Fruit fly (Drosophila melanogaster) whole organism, wandering third instar larva: Measurements from ENCODE around the gene CG12984.

ENCODE experiments used
- Abd-B ChIP-seq: fragments of >200 bp; optimal IDR thresholded peaks from 2 replicates; lab custom pipeline; 2017; ENCODE audit warnings: missing biosample characterization, missing genetic modification characterization
- CG32264 ChIP-seq: fragments of 200-800 bp; sonication (Bioruptor generic); optimal IDR thresholded peaks from 2 replicates; lab custom pipeline; 2016; ENCODE audit warnings: missing biosample characterization, missing genetic modification characterization
- CG9705 ChIP-seq: fragments of 200-800 bp; sonication (Bioruptor generic); optimal IDR thresholded peaks from 2 replicates; lab custom pipeline; 2018; ENCODE audit warnings: missing biosample characterization, mild to moderate bottlenecking, missing genetic modification characterization
- CrebA ChIP-seq: fragments of 200-800 bp; sonication (Bioruptor generic); optimal IDR thresholded peaks from 2 replicates; lab custom pipeline; 2016; ENCODE audit warnings: missing biosample characterization, mild to moderate bottlenecking, missing genetic modification characterization, borderline replicate concordance
- Dfd ChIP-seq: fragments of >200 bp; optimal IDR thresholded peaks from 2 replicates; lab custom pipeline; 2017; ENCODE audit warnings: missing biosample characterization, missing genetic modification characterization
- Dif ChIP-seq: fragments of 200-275, 200-300 bp; sonication (Bioruptor generic); optimal IDR thresholded peaks from 2 replicates; lab custom pipeline; 2018; ENCODE audit warnings: missing biosample characterization, missing genetic modification characterization; ENCODE audit not compliant: partially characterized antibody
- GATAd ChIP-seq: sonication (Bioruptor generic); optimal IDR thresholded peaks from 2 replicates; lab custom pipeline; 2016; ENCODE audit warnings: missing biosample characterization, missing genetic modification characterization
- HLH106 ChIP-seq: fragments of 200-800 bp; optimal IDR thresholded peaks from 3 replicates; lab custom pipeline; 2019; ENCODE audit warnings: missing biosample characterization, mild to moderate bottlenecking, missing genetic modification characterization, moderate library complexity
- Hnf4 ChIP-seq: fragments of 200-800 bp; sonication (Bioruptor generic); optimal IDR thresholded peaks from 2 replicates; lab custom pipeline; 2016; ENCODE audit warnings: missing biosample characterization, mild to moderate bottlenecking, missing genetic modification characterization
- Hr78 ChIP-seq: fragments of >200 bp; optimal IDR thresholded peaks from 2 replicates; lab custom pipeline; 2017; ENCODE audit warnings: missing biosample characterization, missing genetic modification characterization
- Hr83 ChIP-seq: fragments of 200-300 bp; sonication (Bioruptor generic); optimal IDR thresholded peaks from 2 replicates; lab custom pipeline; 2016; ENCODE audit warnings: missing biosample characterization, mild to moderate bottlenecking, missing genetic modification characterization, moderate library complexity; ENCODE audit not compliant: poor library complexity, severe bottlenecking
- Jra ChIP-seq: sonication (Bioruptor generic); optimal IDR thresholded peaks from 2 replicates; lab custom pipeline; 2016; ENCODE audit warnings: missing biosample characterization, missing genetic modification characterization
- Mio ChIP-seq: sonication (Bioruptor generic); optimal IDR thresholded peaks from 2 replicates; lab custom pipeline; 2016; ENCODE audit warnings: missing biosample characterization, missing genetic modification characterization
- Myc ChIP-seq: fragments of >200 bp; optimal IDR thresholded peaks from 2 replicates; lab custom pipeline; 2017
- N ChIP-seq: fragments of >200 bp; optimal IDR thresholded peaks from 2 replicates; lab custom pipeline; 2018; ENCODE audit warnings: missing biosample characterization, missing external identifiers, missing genetic modification characterization
- OdsH ChIP-seq: fragments of 200-800 bp; sonication (Bioruptor generic); optimal IDR thresholded peaks from 2 replicates; lab custom pipeline; 2016; ENCODE audit warnings: missing biosample characterization, mild to moderate bottlenecking, missing genetic modification characterization
- Rel ChIP-seq, 2 experiments: fragments of 200-800 bp; sonication (Bioruptor generic) in 1 of 2; optimal IDR thresholded peaks; 2 replicates in 1 of 2; 3 replicates in 1 of 2; lab custom pipeline; 2016 to 2019; ENCODE audit warnings: mild to moderate bottlenecking in 2 of 2, missing biosample characterization in 2 of 2, missing genetic modification characterization in 2 of 2, moderate library complexity in 1 of 2
- Sp1 ChIP-seq: fragments of 200-800 bp; sonication (Bioruptor generic); optimal IDR thresholded peaks from 3 replicates; lab custom pipeline; 2019; ENCODE audit warnings: missing biosample characterization, mild to moderate bottlenecking, missing genetic modification characterization, moderate library complexity
- Vsx2 ChIP-seq: fragments of 200-300, 225-300 bp; sonication (Bioruptor generic); optimal IDR thresholded peaks from 2 replicates; lab custom pipeline; 2018; ENCODE audit warnings: missing biosample characterization, missing genetic modification characterization; ENCODE audit not compliant: partially characterized antibody
- br ChIP-seq: fragments of 200-800 bp; sonication (Bioruptor generic); optimal IDR thresholded peaks from 2 replicates; lab custom pipeline; 2016; ENCODE audit warnings: missing biosample characterization, missing genetic modification characterization
- brk ChIP-seq: fragments of 200-800 bp; sonication (Bioruptor generic); optimal IDR thresholded peaks from 2 replicates; lab custom pipeline; 2016; ENCODE audit warnings: missing biosample characterization, mild to moderate bottlenecking, missing genetic modification characterization
- dl ChIP-seq, 2 experiments: fragments of 175-275, 200-275 bp in 1 of 2; fragments of 200-275 bp in 1 of 2; sonication (Bioruptor generic); optimal IDR thresholded peaks; lab custom pipeline; 2018; ENCODE audit warnings: mild to moderate bottlenecking in 2 of 2, missing biosample characterization in 2 of 2, missing genetic modification characterization in 2 of 2, moderate library complexity in 2 of 2; ENCODE audit not compliant: partially characterized antibody in 2 of 2, insufficient read depth in 1 of 2
- dmrt93B ChIP-seq: fragments of 200-800 bp; sonication (Bioruptor generic); optimal IDR thresholded peaks from 2 replicates; lab custom pipeline; 2018; ENCODE audit warnings: missing biosample characterization, mild to moderate bottlenecking, missing genetic modification characterization
- dsf ChIP-seq: sonication (Bioruptor generic); optimal IDR thresholded peaks from 2 replicates; lab custom pipeline; 2016; ENCODE audit warnings: missing biosample characterization, missing genetic modification characterization, borderline replicate concordance
- ey ChIP-seq: fragments of 200-800 bp; sonication (Bioruptor generic); optimal IDR thresholded peaks from 2 replicates; lab custom pipeline; 2016; ENCODE audit warnings: missing biosample characterization, missing genetic modification characterization
- foxo ChIP-seq, 2 experiments: fragments of 200-800 bp; sonication (Bioruptor generic); optimal IDR thresholded peaks; 2 replicates in 1 of 2; 3 replicates in 1 of 2; lab custom pipeline; 2016 to 2017; ENCODE audit warnings: missing biosample characterization in 2 of 2, missing genetic modification characterization in 2 of 2
- fru ChIP-seq: fragments of 200-800 bp; sonication (Bioruptor generic); optimal IDR thresholded peaks from 3 replicates; lab custom pipeline; 2016; ENCODE audit warnings: missing biosample characterization, mild to moderate bottlenecking, missing genetic modification characterization
- h ChIP-seq: fragments of 200-800 bp; sonication (Bioruptor generic); optimal IDR thresholded peaks from 3 replicates; lab custom pipeline; 2016; ENCODE audit warnings: missing biosample characterization, mild to moderate bottlenecking, missing genetic modification characterization
- jim ChIP-seq: fragments of 175-275, 200-325 bp; sonication (Bioruptor generic); optimal IDR thresholded peaks from 2 replicates; lab custom pipeline; 2016; ENCODE audit warnings: missing biosample characterization, mild to moderate bottlenecking, missing genetic modification characterization
- lola ChIP-seq: fragments of >200 bp; optimal IDR thresholded peaks from 2 replicates; lab custom pipeline; 2017; ENCODE audit warnings: missing biosample characterization, missing genetic modification characterization
- pan ChIP-seq: fragments of >200 bp; optimal IDR thresholded peaks from 2 replicates; lab custom pipeline; 2017
- psq ChIP-seq: fragments of 200-800 bp; sonication (Bioruptor generic); optimal IDR thresholded peaks from 3 replicates; lab custom pipeline; 2017; ENCODE audit warnings: missing biosample characterization, mild to moderate bottlenecking, missing genetic modification characterization, moderate library complexity
- rgr ChIP-seq: fragments of 200-800 bp; sonication (Bioruptor generic); optimal IDR thresholded peaks from 3 replicates; lab custom pipeline; 2016; ENCODE audit warnings: missing biosample characterization, mild to moderate bottlenecking, missing genetic modification characterization
- sage ChIP-seq: fragments of 200-800 bp; sonication (Bioruptor generic); optimal IDR thresholded peaks from 2 replicates; lab custom pipeline; 2016; ENCODE audit warnings: missing biosample characterization, mild to moderate bottlenecking, missing genetic modification characterization
- sv ChIP-seq: fragments of 200-800 bp; sonication (Bioruptor generic); optimal IDR thresholded peaks from 3 replicates; lab custom pipeline; 2016; ENCODE audit warnings: missing biosample characterization, missing genetic modification characterization
- tai ChIP-seq: sonication (Bioruptor generic); optimal IDR thresholded peaks from 2 replicates; lab custom pipeline; 2016; ENCODE audit warnings: missing biosample characterization, missing genetic modification characterization
- usp ChIP-seq: fragments of >200 bp; optimal IDR thresholded peaks from 2 replicates; lab custom pipeline; 2017; ENCODE audit warnings: missing biosample characterization, missing genetic modification characterization
- woc ChIP-seq: sonication (Bioruptor generic); optimal IDR thresholded peaks from 2 replicates; lab custom pipeline; 2016; ENCODE audit warnings: missing biosample characterization, mild to moderate bottlenecking, missing genetic modification characterization

CG12984 gene

DNA sequence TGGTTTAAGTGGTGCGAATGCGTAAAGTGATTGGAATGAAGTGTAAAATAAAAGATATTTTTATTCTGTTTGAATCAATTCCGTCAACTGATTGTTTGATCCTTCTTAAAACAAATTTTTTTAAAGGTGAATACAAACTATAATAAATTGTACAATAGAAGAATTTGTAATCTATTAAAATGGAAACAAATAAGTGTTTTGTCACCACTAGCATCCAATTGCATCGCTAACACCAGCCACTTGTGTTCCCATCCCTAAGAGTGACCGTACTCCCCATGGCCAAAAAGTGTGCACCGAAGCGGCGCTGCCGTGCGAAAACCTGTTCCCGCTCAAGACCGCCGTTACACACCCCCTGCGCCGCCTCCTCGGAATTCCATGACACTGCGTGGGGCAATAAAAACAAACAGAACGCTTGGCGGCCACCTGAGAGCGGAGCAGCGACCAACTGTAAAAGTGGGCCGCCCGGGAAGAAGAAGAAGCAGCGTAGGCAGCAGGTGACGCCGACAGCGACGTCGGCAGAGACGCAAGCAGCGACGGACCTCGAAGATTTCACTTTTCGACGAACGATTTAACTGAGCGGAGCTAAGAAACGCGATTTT is 36.3 kb downstream of the CG12984 start, which contains the start of gene Pdss2:
Pdss2 (plus strand) TSS at position 259 of the 599 bp plus-strand sequence.
- TF ChIP-seq dl (GFP tag; optimal IDR thresholded peaks at IDR 0.05; lab: Kevin White, UChicago; ENCODE audit: insufficient read depth in 1 of 2, partially characterized antibody in 2 of 2) (peak in 1 of 2 experiments; percentile 9), Dfd (GFP tag; lab: Kevin White, UChicago) (no peak), Dif (GFP tag; lab: Kevin White, UChicago) (peak; percentile 45), rgr (GFP tag; lab: Kevin White, UChicago) (peak; percentile 56), dsf (no peak), Rel (GFP tag; optimal IDR thresholded peaks at IDR 0.05; lab: Kevin White, UChicago) (no peak), Rel (tag; optimal IDR thresholded peaks at IDR 0.05; lab: Kevin White, UChicago) (peak; percentile 33), Mio (GFP tag; lab: Kevin White, UChicago) (no peak), jim (GFP tag; lab: Kevin White, UChicago) (peak; percentile 89), Abd-B (GFP tag; lab: Kevin White, UChicago) (no peak), usp (GFP tag; lab: Kevin White, UChicago) (no peak), sage (GFP tag; lab: Kevin White, UChicago) (no peak), pan (no peak), N (GFP tag; lab: Kevin White, UChicago) (no peak), CG32264 (GFP tag; lab: Kevin White, UChicago) (no peak), lola (GFP tag; lab: Kevin White, UChicago) (no peak), ey (GFP tag; lab: Kevin White, UChicago) (peak; percentile 64), Myc (lab: Kevin White, UChicago) (no peak), Hr78 (GFP tag; lab: Kevin White, UChicago) (no peak), GATAd (GFP tag; lab: Kevin White, UChicago) (no peak), CG9705 (GFP tag; lab: Kevin White, UChicago) (peak; percentile 58), dmrt93B (GFP tag; lab: Kevin White, UChicago) (peak; percentile 48), Jra (GFP tag; lab: Kevin White, UChicago) (peak; percentile 21), Hnf4 (GFP tag; lab: Kevin White, UChicago) (peak; percentile 72), Vsx2 (no peak), Sp1 (GFP tag; lab: Kevin White, UChicago) (peak; percentile 62), h (peak; percentile 71), fru (GFP tag; lab: Kevin White, UChicago) (peak; percentile 8), HLH106 (tag; lab: Kevin White, UChicago) (peak; percentile 79), OdsH (GFP tag; lab: Kevin White, UChicago) (peak; percentile 45), tai (GFP tag; lab: Kevin White, UChicago) (no peak), brk (peak; percentile 14), sv (GFP tag; lab: Kevin White, UChicago) (peak; percentile 62), br (peak; percentile 48), woc (GFP tag; lab: Kevin White, UChicago) (peak; percentile 82), psq (GFP tag; lab: Kevin White, UChicago) (no peak), CrebA (GFP tag; lab: Kevin White, UChicago) (no peak), Hr83 (peak; percentile 79), foxo (GFP tag; optimal IDR thresholded peaks at IDR 0.05; lab: Kevin White, UChicago) (peak in 1 of 2 experiments; percentile 81)

DNA sequence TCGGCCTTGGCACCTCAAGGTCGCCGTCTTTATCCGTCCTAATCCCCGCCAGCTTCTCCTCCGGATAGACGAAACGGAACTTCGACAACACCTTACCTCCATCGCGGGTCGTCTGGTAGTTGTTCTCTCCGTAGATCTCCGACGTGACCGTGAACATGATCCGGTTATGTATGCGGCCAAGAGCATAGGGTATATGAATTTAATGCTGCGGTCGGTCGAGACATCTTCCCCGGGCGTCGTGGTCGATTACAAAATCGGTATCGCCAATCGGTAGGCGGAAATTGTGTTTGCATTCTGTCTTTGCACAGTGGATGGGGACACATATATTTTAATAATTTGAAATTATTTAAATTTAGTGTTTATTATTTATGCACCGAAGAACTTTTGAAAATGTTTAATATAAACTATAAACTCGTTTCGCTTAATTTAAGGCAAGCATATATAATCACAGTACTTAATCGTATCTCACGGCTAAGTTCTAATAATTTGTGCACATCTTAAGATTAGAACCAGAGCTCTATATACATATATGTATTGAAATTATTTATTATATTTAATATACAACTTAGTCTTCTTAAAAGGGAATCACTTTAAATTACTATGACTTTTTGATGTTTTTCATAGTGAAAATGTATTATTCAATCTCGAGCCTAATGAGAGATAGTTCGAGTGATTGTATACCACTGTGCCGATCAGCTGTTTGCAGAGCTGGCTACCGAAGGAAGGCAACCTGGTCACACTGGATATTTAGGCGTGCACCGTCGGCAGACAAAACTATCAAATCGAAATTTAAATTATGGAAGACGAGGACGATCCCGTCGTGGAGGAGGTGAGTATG is 39.8 kb downstream of the CG12984 start, which contains the start of the genes CG10584 and Polr3E:
CG10584 (minus strand) TSS at position 268 of the 838 bp plus-strand sequence.
Polr3E (plus strand) TSS at position 733 of the 838 bp plus-strand sequence.
- TF ChIP-seq sv (GFP tag; lab: Kevin White, UChicago) (peak; percentile 71), Dfd (GFP tag; lab: Kevin White, UChicago) (no peak), N (GFP tag; lab: Kevin White, UChicago) (no peak), ey (GFP tag; lab: Kevin White, UChicago) (peak; percentile 55), brk (peak; percentile 72), dmrt93B (GFP tag; lab: Kevin White, UChicago) (peak; percentile 83), woc (GFP tag; lab: Kevin White, UChicago) (peak; percentile 74), psq (GFP tag; lab: Kevin White, UChicago) (peak; percentile 86), Dif (GFP tag; lab: Kevin White, UChicago) (no peak), sage (GFP tag; lab: Kevin White, UChicago) (peak; percentile 77), Vsx2 (no peak), CG9705 (GFP tag; lab: Kevin White, UChicago) (peak; percentile 89), Jra (GFP tag; lab: Kevin White, UChicago) (peak; percentile 70), br (peak; percentile 65), Rel (GFP tag; optimal IDR thresholded peaks at IDR 0.05; lab: Kevin White, UChicago) (peak; percentile 52), Rel (tag; optimal IDR thresholded peaks at IDR 0.05; lab: Kevin White, UChicago) (peak; percentile 71), OdsH (GFP tag; lab: Kevin White, UChicago) (peak; percentile 86), h (peak; percentile 82), fru (GFP tag; lab: Kevin White, UChicago) (peak; percentile 82), HLH106 (tag; lab: Kevin White, UChicago) (peak; percentile 94), tai (GFP tag; lab: Kevin White, UChicago) (no peak), CG32264 (GFP tag; lab: Kevin White, UChicago) (peak; percentile 7), Hnf4 (GFP tag; lab: Kevin White, UChicago) (peak; percentile 66), foxo (GFP tag; optimal IDR thresholded peaks at IDR 0.05; lab: Kevin White, UChicago) (peak in 1 of 2 experiments; percentile 91), Hr83 (peak; percentile 60), Hr78 (GFP tag; lab: Kevin White, UChicago) (no peak), CrebA (GFP tag; lab: Kevin White, UChicago) (no peak), Sp1 (GFP tag; lab: Kevin White, UChicago) (peak; percentile 96), rgr (GFP tag; lab: Kevin White, UChicago) (peak; percentile 88)
